Worm (Caenorhabditis elegans) whole organism, young adult: ENCODE measurements around the gene B0252.11.

ENCODE experiments used
- akir-1 ChIP-seq: fragments of 200-800 bp; sonication (Bioruptor generic); optimal IDR thresholded peaks from 2 replicates; lab custom pipeline; 2018; ENCODE audit warnings: mild to moderate bottlenecking, missing genetic modification characterization, moderate library complexity, missing compliant biosample characterization
- aptf-2 ChIP-seq: fragments of 200-800 bp; sonication (Bioruptor generic); conservative IDR thresholded peaks from 2 replicates; pipeline ENCODE4 v1.3.6; 2022; ENCODE audit warnings: missing genetic modification reagents, missing genetic modification characterization, missing compliant biosample characterization
- lag-1 ChIP-seq: fragments of 200-800 bp; sonication (Bioruptor generic); IDR thresholded peaks from 2 replicates; pipeline ENCODE4 v1.3.6; 2022; ENCODE audit warnings: missing genetic modification reagents, missing genetic modification characterization, missing compliant biosample characterization
- madf-3 ChIP-seq: fragments of 200-800 bp; sonication (Bioruptor generic); IDR thresholded peaks from 2 replicates; pipeline ENCODE4 v1.3.6; 2022; ENCODE audit warnings: missing genetic modification reagents, missing genetic modification characterization, missing compliant biosample characterization
- nhr-90 ChIP-seq: sonication (generic microtip); optimal IDR thresholded peaks from 2 replicates; lab custom pipeline; 2016; ENCODE audit warnings: missing genotype, mild to moderate bottlenecking, missing genetic modification characterization, missing compliant biosample characterization
- rpc-1 ChIP-seq, 2 experiments: fragments of 150-350 bp in 1 of 2; sonication (generic microtip) in 1 of 2; optimal IDR thresholded peaks; 2 replicates each; lab custom pipeline; 2014 to 2018; ENCODE audit warnings: missing biosample characterization in 1 of 2, missing genetic modification characterization in 1 of 2, missing genetic modification reagents in 1 of 2, missing genotype in 1 of 2
- snpc-1.3 ChIP-seq: sonication (generic microtip); optimal IDR thresholded peaks from 2 replicates; lab custom pipeline; 2017; ENCODE audit warnings: missing genetic modification characterization, mild to moderate bottlenecking, missing compliant biosample characterization, antibody characterized with exemption, moderate library complexity, missing genotype, missing genetic modification reagents; ENCODE audit not compliant: insufficient read depth
- ztf-18 ChIP-seq: sonication (generic microtip); optimal IDR thresholded peaks from 2 replicates; lab custom pipeline; 2016; ENCODE audit warnings: missing genotype, mild to moderate bottlenecking, missing genetic modification characterization, missing compliant biosample characterization

- no peak for TF ChIP-seq rpc-1 (optimal IDR thresholded peaks at IDR 0.05; lab: Kevin White, UChicago)
- no peak for TF ChIP-seq rpc-1 (tag; optimal IDR thresholded peaks at IDR 0.05; lab: Kevin White, UChicago)
- no peak for TF ChIP-seq lag-1 (GFP tag; lab: Robert Waterston, UW)
- no peak for TF ChIP-seq ztf-18 (tag; lab: Kevin White, UChicago)
- no peak for TF ChIP-seq snpc-1.3 (tag; lab: Kevin White, UChicago)
- TF ChIP-seq madf-3 (GFP tag; lab: Robert Waterston, UW): no peak
- no peak for TF ChIP-seq akir-1
- no peak for TF ChIP-seq nhr-90
- no peak for TF ChIP-seq aptf-2 (GFP tag; lab: Robert Waterston, UW)
Observed at ce11 chrII:6965573-6965972, 48.0 kb upstream of the B0252.11 start, which contains the start of gene tra-2.
